Worm (Caenorhabditis elegans): ENCODE data around the gene F28C6.9.

Gene F28C6.9

DNA sequence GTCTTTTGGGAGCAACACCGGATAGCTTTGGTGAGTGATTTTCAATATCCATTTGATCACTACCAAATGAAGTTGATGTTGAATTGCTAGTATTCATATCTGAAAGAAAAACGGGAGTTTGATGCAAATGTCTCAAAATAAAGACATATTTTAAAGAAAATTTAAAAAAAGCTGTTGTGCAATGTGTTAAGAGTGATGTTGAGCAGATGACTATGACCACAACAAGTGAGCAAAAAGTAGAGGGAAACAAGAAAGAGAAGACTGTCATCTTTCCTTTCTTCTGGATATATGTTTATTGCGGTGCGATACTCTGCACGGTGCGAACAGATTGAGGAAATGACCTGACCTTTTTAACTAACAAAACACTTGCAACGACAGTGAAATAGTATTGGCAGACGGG is 13.4 kb upstream of the F28C6.9 start, which contains the start of gene T22C8.4:
T22C8.4 (minus strand) TSS at position 101 of the 400 bp plus-strand sequence.
- TF ChIP-seq egl-27 (tag; optimal IDR thresholded peaks at IDR 0.05) (no peak), elt-2 (tag; optimal IDR thresholded peaks at IDR 0.05) (no peak), skn-1 (tag; optimal IDR thresholded peaks at IDR 0.05) (no peak), jun-1 (tag; optimal IDR thresholded peaks at IDR 0.05) (no peak), hmg-11 (tag; optimal IDR thresholded peaks at IDR 0.05) (no peak), nhr-12 (tag; optimal IDR thresholded peaks at IDR 0.05) (no peak), nhr-237 (tag; optimal IDR thresholded peaks at IDR 0.05) (no peak), ceh-16 (tag; optimal IDR thresholded peaks at IDR 0.05) (no peak), nhr-25 (tag; optimal IDR thresholded peaks at IDR 0.05) (no peak), pqm-1 (tag; optimal IDR thresholded peaks at IDR 0.05) (no peak), ztf-11 (tag; optimal IDR thresholded peaks at IDR 0.05) (no peak), ztf-4 (tag; optimal IDR thresholded peaks at IDR 0.05) (no peak), lin-39 (tag; optimal IDR thresholded peaks at IDR 0.05) (no peak), lin-15B (tag; optimal IDR thresholded peaks at IDR 0.05) (no peak), unc-39 (tag; optimal IDR thresholded peaks at IDR 0.05) (no peak), fos-1 (tag; optimal IDR thresholded peaks at IDR 0.05) (no peak), snpc-4 (tag; optimal IDR thresholded peaks at IDR 0.05) (no peak)

DNA sequence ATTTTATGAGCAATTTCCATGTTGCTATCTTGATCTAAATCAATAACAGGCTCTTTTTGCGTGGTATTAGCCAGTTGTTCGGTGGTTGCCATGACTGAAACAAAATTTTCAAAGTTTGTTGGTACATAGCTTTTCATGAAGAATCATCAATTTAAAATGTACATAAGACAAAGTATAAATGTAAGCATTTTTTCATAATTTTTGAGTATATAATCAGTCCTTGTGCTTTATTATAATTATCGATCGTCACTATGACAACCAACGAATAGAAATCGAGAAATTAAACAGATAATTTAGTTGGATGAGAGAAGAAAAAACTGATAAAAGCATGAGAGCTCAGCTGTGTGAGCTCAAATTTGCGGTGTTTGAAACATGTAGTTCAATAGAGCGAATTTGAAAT is 11.9 kb upstream of the F28C6.9 start, which contains the start of gene T22C8.3:
T22C8.3 (minus strand) TSS at position 101 of the 400 bp plus-strand sequence.
- TF ChIP-seq nhr-28 (tag; optimal IDR thresholded peaks at IDR 0.05) (no peak), nhr-67 (tag; optimal IDR thresholded peaks at IDR 0.05) (no peak), pha-4 (tag; optimal IDR thresholded peaks at IDR 0.05) (peak; percentile 10), mml-1 (tag; optimal IDR thresholded peaks at IDR 0.05) (no peak), ceh-82 (tag; optimal IDR thresholded peaks at IDR 0.05) (no peak), nhr-76 (tag; optimal IDR thresholded peaks at IDR 0.05) (no peak), mdl-1 (tag; optimal IDR thresholded peaks at IDR 0.05) (no peak), nhr-25 (tag; optimal IDR thresholded peaks at IDR 0.05) (no peak), snpc-4 (tag; optimal IDR thresholded peaks at IDR 0.05) (no peak)

DNA sequence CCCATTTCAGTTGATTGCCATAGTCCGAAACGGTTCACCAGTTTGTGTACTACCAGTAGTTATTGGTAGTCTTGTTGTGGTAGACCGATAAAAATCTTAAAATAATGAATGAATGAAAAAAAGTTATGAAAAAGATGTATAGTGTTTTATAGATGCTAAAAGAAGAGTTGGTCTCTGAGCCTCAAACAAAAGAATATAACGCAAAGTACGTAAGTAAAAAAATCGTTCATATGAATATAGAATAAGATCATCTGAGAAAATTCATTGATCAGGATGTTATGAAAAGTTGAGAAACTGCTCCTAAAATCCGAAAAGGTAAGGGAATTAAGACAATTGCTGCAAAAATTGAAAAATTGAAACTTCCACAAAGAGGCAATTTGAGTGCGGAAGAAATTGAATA is 7.5 kb upstream of the F28C6.9 start, which contains the start of gene chhy-1:
chhy-1 (minus strand) TSS at position 101 of the 400 bp plus-strand sequence.
- no peak for TF ChIP-seq hmg-11 (tag; optimal IDR thresholded peaks at IDR 0.05)
- no peak for TF ChIP-seq nhr-77 (tag; optimal IDR thresholded peaks at IDR 0.05)
- no peak for TF ChIP-seq elt-2 (tag; optimal IDR thresholded peaks at IDR 0.05)
- no peak for TF ChIP-seq fkh-10 (GFP tag; optimal IDR thresholded peaks at IDR 0.05)
- no peak for TF ChIP-seq egl-5 (tag; optimal IDR thresholded peaks at IDR 0.05)
- no peak for TF ChIP-seq egl-27 (tag; optimal IDR thresholded peaks at IDR 0.05)
- TF ChIP-seq lin-39 (tag; optimal IDR thresholded peaks at IDR 0.05): no peak
- TF ChIP-seq sea-2 (GFP tag; optimal IDR thresholded peaks at IDR 0.05): no peak
- no peak for TF ChIP-seq snpc-4 (tag; optimal IDR thresholded peaks at IDR 0.05)
- TF ChIP-seq unc-39 (tag; optimal IDR thresholded peaks at IDR 0.05): no peak

DNA sequence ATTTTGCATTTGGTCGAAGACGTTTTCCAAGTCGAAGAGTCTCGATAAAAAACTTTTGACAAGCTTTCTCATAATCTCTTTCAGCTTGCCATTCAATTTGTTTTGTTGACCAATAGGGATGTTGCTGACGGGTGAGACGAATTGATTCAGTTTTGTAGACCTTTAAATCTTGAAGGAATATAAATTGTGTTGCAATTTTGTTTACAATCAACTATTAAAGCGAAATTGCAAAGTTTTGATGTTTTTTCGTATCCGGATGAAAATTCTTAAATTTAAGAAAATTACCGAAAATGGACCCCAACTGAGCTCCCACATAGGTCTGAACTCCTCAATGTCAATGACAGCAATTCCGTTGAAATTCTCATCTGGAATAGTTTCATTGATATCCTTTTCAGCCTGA is 6.2 kb upstream of the F28C6.9 start:
- TF ChIP-seq egl-5 (tag; optimal IDR thresholded peaks at IDR 0.05) (no peak), pha-4 (tag; optimal IDR thresholded peaks at IDR 0.05) (no peak), hmg-11 (tag; optimal IDR thresholded peaks at IDR 0.05) (no peak), unc-39 (tag; optimal IDR thresholded peaks at IDR 0.05) (no peak), nfya-1 (tag; optimal IDR thresholded peaks at IDR 0.05; ENCODE audit: insufficient read depth) (no peak), lin-39 (tag; optimal IDR thresholded peaks at IDR 0.05) (no peak), elt-2 (tag; optimal IDR thresholded peaks at IDR 0.05) (no peak), nhr-23 (tag; optimal IDR thresholded peaks at IDR 0.05) (no peak), ceh-28 (tag; optimal IDR thresholded peaks at IDR 0.05) (no peak)

DNA sequence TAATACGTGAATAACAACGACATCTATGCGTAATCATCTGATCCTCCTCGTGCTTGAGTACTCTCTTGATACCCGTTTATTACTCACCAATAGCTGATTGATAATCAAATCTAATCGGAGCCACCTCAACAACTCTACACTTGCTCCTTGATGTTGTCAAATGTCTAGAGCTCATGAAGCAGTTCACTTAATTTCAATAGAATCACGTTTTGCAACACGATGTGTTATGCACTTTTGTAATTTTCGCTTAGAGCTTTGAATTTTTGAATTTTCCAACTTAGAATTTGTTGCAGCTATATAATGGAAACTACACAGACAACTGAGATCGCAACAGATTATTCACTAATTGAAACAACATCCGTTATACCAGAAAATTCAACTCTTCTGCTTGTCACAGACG is 2.5 kb upstream of the F28C6.9 start, which contains the start of gene T22C8.1:
T22C8.1 (plus strand) TSS at position 301 of the 400 bp plus-strand sequence.
- TF ChIP-seq unc-39 (tag; optimal IDR thresholded peaks at IDR 0.05) (no peak), egl-27 (tag; optimal IDR thresholded peaks at IDR 0.05) (no peak), mml-1 (tag; optimal IDR thresholded peaks at IDR 0.05) (no peak)

DNA sequence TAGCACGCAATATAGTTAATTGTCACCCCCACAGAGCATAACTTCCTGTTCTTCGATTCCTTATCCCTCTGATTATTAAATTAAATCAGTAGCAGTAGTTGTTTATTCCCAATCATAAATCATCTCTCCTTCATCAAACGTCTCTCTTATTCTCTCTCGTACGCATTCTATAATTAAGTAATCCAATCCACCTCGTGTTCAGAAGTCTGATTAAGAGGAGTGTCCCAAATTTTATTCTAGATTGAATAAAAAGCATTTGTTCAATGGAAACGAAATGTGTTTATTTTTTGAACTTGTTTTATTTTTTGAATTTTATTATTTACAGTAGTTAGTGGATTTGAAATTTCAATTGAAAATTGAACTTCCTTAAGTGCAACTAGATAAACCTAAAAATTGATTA is 1.3 kb upstream of the F28C6.9 start:
- TF ChIP-seq fkh-10 (GFP tag; optimal IDR thresholded peaks at IDR 0.05) (no peak), skn-1 (tag; optimal IDR thresholded peaks at IDR 0.05) (no peak), pha-4 (tag; optimal IDR thresholded peaks at IDR 0.05) (no peak), ama-1 (optimal IDR thresholded peaks at IDR 0.05) (no peak), lin-39 (tag; optimal IDR thresholded peaks at IDR 0.05) (no peak), ceh-16 (tag; optimal IDR thresholded peaks at IDR 0.05) (no peak), ZK546.5 (tag; optimal IDR thresholded peaks at IDR 0.05) (no peak), nhr-23 (tag; optimal IDR thresholded peaks at IDR 0.05) (no peak), nhr-43 (tag; optimal IDR thresholded peaks at IDR 0.05; ENCODE audit: poor library complexity, severe bottlenecking) (no peak), nhr-67 (tag; optimal IDR thresholded peaks at IDR 0.05) (no peak), nhr-237 (tag; optimal IDR thresholded peaks at IDR 0.05) (no peak), hmg-11 (tag; optimal IDR thresholded peaks at IDR 0.05) (no peak), pqm-1 (tag; optimal IDR thresholded peaks at IDR 0.05) (no peak), nhr-25 (tag; optimal IDR thresholded peaks at IDR 0.05) (no peak), daf-12 (tag; optimal IDR thresholded peaks at IDR 0.05) (no peak), nhr-77 (tag; optimal IDR thresholded peaks at IDR 0.05) (no peak), zag-1 (tag; optimal IDR thresholded peaks at IDR 0.05) (no peak)
